Fruit fly (Drosophila melanogaster): ENCODE data around the gene ND-13B.
A peak's percentile ranks its signal among the peaks of the same experiment; 100 is the strongest.

The ND-13B gene

DNA sequence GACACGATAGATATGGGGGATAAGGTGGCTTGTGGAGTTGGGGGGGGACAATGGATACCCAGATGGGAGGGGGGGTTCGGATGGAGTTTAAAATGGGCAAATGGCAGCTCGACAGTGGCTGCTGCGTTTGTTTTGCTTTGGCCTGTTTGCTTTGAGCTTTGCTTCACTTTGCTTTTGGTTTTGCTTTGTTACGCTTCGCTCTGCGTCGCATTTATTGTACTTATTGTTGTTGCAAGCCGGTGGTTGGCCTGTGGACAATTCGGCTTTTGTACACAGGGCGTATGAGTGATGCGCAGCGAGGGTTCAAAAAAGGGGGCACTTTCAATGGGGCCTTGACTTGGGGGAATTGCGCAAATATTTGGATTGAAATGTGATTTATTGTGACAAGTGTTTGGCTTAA lies 47.2 kb upstream of the ND-13B start (continued):
- TF ChIP-seq CG10431 (GFP tag; optimal IDR thresholded peaks at IDR 0.05): no peak
- TF ChIP-seq abd-A (tag; optimal IDR thresholded peaks at IDR 0.05): peak; percentile 48
- no peak for TF ChIP-seq ab (GFP tag; optimal IDR thresholded peaks at IDR 0.05)
- no peak for TF ChIP-seq eve (GFP tag; optimal IDR thresholded peaks at IDR 0.05)
- TF ChIP-seq Camta (GFP tag; optimal IDR thresholded peaks at IDR 0.05): no peak
- no peak for TF ChIP-seq Nf-YC (tag; optimal IDR thresholded peaks at IDR 0.05)
- peak; percentile 71; the same call in 1 of the 2 replicates for TF ChIP-seq CG5953 (GFP tag; IDR thresholded peaks at IDR 0.05)
- no peak for TF ChIP-seq h (optimal IDR thresholded peaks at IDR 0.05)
- peak; percentile 7 for TF ChIP-seq CG10209 (GFP tag; optimal IDR thresholded peaks at IDR 0.05)
- no peak for TF ChIP-seq CG30431 (GFP tag; optimal IDR thresholded peaks at IDR 0.05)
- TF ChIP-seq Bdp1 (GFP tag; optimal IDR thresholded peaks at IDR 0.05): no peak
- TF ChIP-seq HLH54F (GFP tag; optimal IDR thresholded peaks at IDR 0.05): no peak
- TF ChIP-seq gsb (GFP tag; IDR thresholded peaks at IDR 0.05): peak; percentile 44; the same call in 1 of the 2 replicates
- TF ChIP-seq CG7786 (GFP tag; optimal IDR thresholded peaks at IDR 0.05): no peak
- TF ChIP-seq Poxn (GFP tag; IDR thresholded peaks at IDR 0.05): no peak
- no peak for TF ChIP-seq Sry-δ (GFP tag; optimal IDR thresholded peaks at IDR 0.05)
- no peak for TF ChIP-seq insv (GFP tag; optimal IDR thresholded peaks at IDR 0.05)
- no peak for TF ChIP-seq Spps (tag; optimal IDR thresholded peaks at IDR 0.05)
- TF ChIP-seq tap (tag; optimal IDR thresholded peaks at IDR 0.05): peak; percentile 8
- no peak for TF ChIP-seq mld (GFP tag; IDR thresholded peaks at IDR 0.05; ENCODE audit: partially characterized antibody)
- TF ChIP-seq kah (GFP tag; optimal IDR thresholded peaks at IDR 0.05): no peak
- TF ChIP-seq fu2 (GFP tag; optimal IDR thresholded peaks at IDR 0.05): no peak
- TF ChIP-seq pita (GFP tag; optimal IDR thresholded peaks at IDR 0.05): no peak
- peak; percentile 47; the same call in 1 of the 3 replicates for TF ChIP-seq sr (GFP tag; IDR thresholded peaks at IDR 0.05)
- TF ChIP-seq CG2889 (GFP tag; IDR thresholded peaks at IDR 0.05): no peak
- TF ChIP-seq bab2 (GFP tag; optimal IDR thresholded peaks at IDR 0.05): peak; percentile 44
- no peak for TF ChIP-seq lov (optimal IDR thresholded peaks at IDR 0.05)
- 0 out of 3 replicates have a peak, but pooled peaks have one; percentile 30 for TF ChIP-seq lov (GFP tag; IDR thresholded peaks at IDR 0.05)
- TF ChIP-seq knrl (GFP tag; IDR thresholded peaks at IDR 0.05; ENCODE audit: partially characterized antibody): no peak
- no peak for TF ChIP-seq Gsc (GFP tag; IDR thresholded peaks at IDR 0.05)
- TF ChIP-seq fd102C (GFP tag; optimal IDR thresholded peaks at IDR 0.05): no peak
- 0 out of 3 replicates have a peak, but pooled peaks have one; percentile 14 for TF ChIP-seq CG7357 (GFP tag; IDR thresholded peaks at IDR 0.05)
- no peak for TF ChIP-seq CG15011 (GFP tag; optimal IDR thresholded peaks at IDR 0.05)
- TF ChIP-seq CG3995 (GFP tag; optimal IDR thresholded peaks at IDR 0.05): no peak
- TF ChIP-seq ap (GFP tag; IDR thresholded peaks at IDR 0.05): no peak
- TF ChIP-seq Xrp1 (GFP tag; IDR thresholded peaks at IDR 0.05): peak; percentile 39; the same call in 1 of the 2 replicates
- peak; percentile 61; the same call in 1 of the 4 replicates for TF ChIP-seq chinmo (GFP tag; IDR thresholded peaks at IDR 0.05; ENCODE audit: partially characterized antibody)
- no peak for TF ChIP-seq CG14441 (GFP tag; IDR thresholded peaks at IDR 0.05)
- TF ChIP-seq CG6683 (GFP tag; optimal IDR thresholded peaks at IDR 0.05): no peak
- no peak for TF ChIP-seq CG31365 (tag; optimal IDR thresholded peaks at IDR 0.05)
- TF ChIP-seq wek (GFP tag; optimal IDR thresholded peaks at IDR 0.05): peak; percentile 20
- TF ChIP-seq eyg (GFP tag; optimal IDR thresholded peaks at IDR 0.05): no peak
- peak; percentile 40 for TF ChIP-seq CG3407 (GFP tag; optimal IDR thresholded peaks at IDR 0.05)
- peak; percentile 72 for TF ChIP-seq Ets65A (GFP tag)
- TF ChIP-seq Taf1 (GFP tag; IDR thresholded peaks at IDR 0.05): no peak
- TF ChIP-seq Eip74EF (GFP tag; optimal IDR thresholded peaks at IDR 0.05): no peak
- TF ChIP-seq Fer3 (tag; optimal IDR thresholded peaks at IDR 0.05): peak; percentile 18
- no peak for TF ChIP-seq Rx (GFP tag; IDR thresholded peaks at IDR 0.05)
- peak; percentile 6 for TF ChIP-seq dmrt99B (tag; optimal IDR thresholded peaks at IDR 0.05)
- TF ChIP-seq CG14050 (GFP tag; IDR thresholded peaks at IDR 0.05): no peak
- TF ChIP-seq Optix (GFP tag; IDR thresholded peaks at IDR 0.05): no peak
- TF ChIP-seq rib (GFP tag; IDR thresholded peaks at IDR 0.05): no peak
- no peak for TF ChIP-seq jumu (GFP tag; optimal IDR thresholded peaks at IDR 0.05)
